Worm (Caenorhabditis elegans) whole organism, midembryonic: Measurements from ENCODE around the gene R07B1.5.

Experiments used
- T22C8.4 ChIP-seq: fragments of 200-800 bp; sonication (Bioruptor generic); IDR thresholded peaks from 2 replicates; pipeline ENCODE4 v1.3.6; 2022; ENCODE audit warnings: missing genetic modification characterization, missing compliant biosample characterization
- cog-1 ChIP-seq: sonication (generic microtip); optimal IDR thresholded peaks from 2 replicates; lab custom pipeline; 2016; ENCODE audit warnings: missing genetic modification characterization, missing compliant biosample characterization
- flt-1 ChIP-seq: fragments of 200-800 bp; sonication (Bioruptor generic); IDR thresholded peaks from 2 replicates; pipeline ENCODE4 v1.3.6; 2022; ENCODE audit warnings: missing genetic modification characterization, missing compliant biosample characterization
- klf-2 ChIP-seq: fragments of 200-800 bp; sonication (Bioruptor generic); conservative IDR thresholded peaks from 2 replicates; pipeline ENCODE4 v1.3.6; 2022; ENCODE audit warnings: missing genetic modification reagents, missing genetic modification characterization, missing compliant biosample characterization
- med-1 ChIP-seq: sonication (generic microtip); optimal IDR thresholded peaks from 2 replicates; lab custom pipeline; 2017; ENCODE audit warnings: missing genetic modification characterization, mild to moderate bottlenecking, missing compliant biosample characterization, antibody characterized with exemption, missing genetic modification reagents; ENCODE audit not compliant: insufficient read depth
- ref-1 ChIP-seq: fragments of 200-800 bp; sonication (Bioruptor generic); conservative IDR thresholded peaks from 2 replicates; pipeline ENCODE4 v1.3.6; 2022; ENCODE audit warnings: missing genetic modification reagents, missing genetic modification characterization, missing compliant biosample characterization
- tab-1 ChIP-seq: fragments of 200-800 bp; sonication (Bioruptor generic); IDR thresholded peaks from 2 replicates; pipeline ENCODE4 v1.3.6; 2022; ENCODE audit warnings: missing genetic modification characterization, missing compliant biosample characterization
- ztf-23 ChIP-seq: fragments of 200-800 bp; sonication (Bioruptor generic); IDR thresholded peaks from 2 replicates; pipeline ENCODE4 v1.3.6; 2022; ENCODE audit warnings: missing genetic modification reagents, missing genetic modification characterization, missing compliant biosample characterization
- ztf-29 ChIP-seq: fragments of 200-800 bp; sonication (Bioruptor generic); IDR thresholded peaks from 2 replicates; pipeline ENCODE4 v1.3.6; 2022; ENCODE audit warnings: missing genetic modification reagents, missing genetic modification characterization, missing compliant biosample characterization

Gene R07B1.5

ce11 chrX:9845916-9846315, 17.5 kb upstream of the R07B1.5 start:
- TF ChIP-seq flt-1 (GFP tag; lab: Robert Waterston, UW): no peak
- TF ChIP-seq klf-2: no peak
- no peak for TF ChIP-seq med-1 (GFP tag; lab: Kevin White, UChicago)
- TF ChIP-seq ztf-23 (GFP tag; lab: Robert Waterston, UW): no peak
- no peak for TF ChIP-seq cog-1
- TF ChIP-seq T22C8.4: no peak

DNA sequence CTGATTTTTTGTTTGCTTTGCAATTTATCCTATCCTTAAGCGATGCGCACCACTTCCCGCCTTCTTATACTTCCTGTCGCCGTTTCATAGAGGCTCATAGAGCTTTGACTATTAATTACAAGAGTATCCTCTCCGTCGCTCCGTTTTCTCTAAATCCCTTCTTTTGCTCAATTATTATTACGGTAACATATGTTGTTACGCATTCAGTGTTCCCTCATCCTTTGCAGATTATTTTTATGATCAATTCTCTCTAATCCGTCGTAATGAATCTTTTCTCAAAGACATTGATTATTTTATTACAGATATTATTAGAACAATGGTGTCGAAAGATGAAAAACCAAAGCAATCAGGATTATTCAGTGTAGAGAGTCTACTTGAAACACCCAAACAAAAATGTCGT, 16.4 kb upstream of the R07B1.5 start, which contains the start of gene vab-15:
vab-15 (plus strand) TSS at position 301 of the 400 bp plus-strand sequence.
- no peak for TF ChIP-seq ztf-29 (GFP tag; lab: Robert Waterston, UW)
- no peak for TF ChIP-seq klf-2
- TF ChIP-seq ztf-23 (GFP tag; lab: Robert Waterston, UW): no peak
- no peak for TF ChIP-seq ref-1 (GFP tag; lab: Robert Waterston, UW)
- no peak for TF ChIP-seq cog-1
- no peak for TF ChIP-seq T22C8.4

- no peak for TF ChIP-seq ztf-23 (GFP tag; lab: Robert Waterston, UW)
- no peak for TF ChIP-seq cog-1
- no peak for TF ChIP-seq klf-2
These were observed 15.1 kb upstream of the R07B1.5 start for ce11 chrX:9848214-9848789.

ce11 chrX:9850258-9850657, 13.1 kb upstream of the R07B1.5 start, which contains the start of gene lec-8:
lec-8 (plus strand) TSS chrX:9850571.
- TF ChIP-seq ref-1 (GFP tag; lab: Robert Waterston, UW) (no peak), med-1 (GFP tag; lab: Kevin White, UChicago) (no peak), cog-1 (no peak), ztf-29 (GFP tag; lab: Robert Waterston, UW) (no peak), tab-1 (GFP tag; lab: Robert Waterston, UW) (no peak), klf-2 (no peak), ztf-23 (GFP tag; lab: Robert Waterston, UW) (no peak), flt-1 (GFP tag; lab: Robert Waterston, UW) (no peak), T22C8.4 (no peak)

DNA sequence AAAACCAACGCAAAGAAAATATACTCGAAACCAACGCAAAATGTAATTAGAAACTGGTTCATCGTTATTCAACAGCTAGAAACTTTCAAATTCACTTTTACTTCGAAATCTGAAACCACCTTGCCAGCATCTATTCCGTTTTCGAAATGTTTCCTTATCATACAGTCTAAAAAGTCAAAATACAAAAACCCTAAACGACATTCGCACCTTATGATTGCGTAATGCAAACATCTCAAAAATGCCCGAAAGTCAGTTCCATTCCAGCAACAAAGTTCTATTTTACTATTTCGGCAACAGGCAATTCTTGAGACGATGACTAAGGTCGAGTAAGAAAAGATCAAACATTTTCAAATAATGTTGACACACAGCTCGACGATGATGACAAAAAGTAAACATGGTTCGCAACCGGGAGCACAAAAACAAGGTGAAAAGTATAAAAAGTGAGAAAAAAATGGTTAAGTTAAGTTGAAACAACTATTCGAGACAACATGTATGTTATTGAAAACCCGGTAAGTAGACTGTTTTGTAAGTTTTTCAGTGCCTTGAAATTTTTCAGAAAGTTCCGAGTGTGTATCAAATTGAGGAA, 11.5 kb upstream of the R07B1.5 start, which contains the start of gene lec-7:
lec-7 (plus strand) TSS at position 297 of the 586 bp plus-strand sequence.
- TF ChIP-seq tab-1 (GFP tag; lab: Robert Waterston, UW) (no peak), flt-1 (GFP tag; lab: Robert Waterston, UW) (no peak), ztf-29 (GFP tag; lab: Robert Waterston, UW) (no peak), ref-1 (GFP tag; lab: Robert Waterston, UW) (no peak), ztf-23 (GFP tag; lab: Robert Waterston, UW) (no peak), T22C8.4 (no peak), med-1 (GFP tag; lab: Kevin White, UChicago) (no peak), klf-2 (no peak), cog-1 (no peak)

DNA sequence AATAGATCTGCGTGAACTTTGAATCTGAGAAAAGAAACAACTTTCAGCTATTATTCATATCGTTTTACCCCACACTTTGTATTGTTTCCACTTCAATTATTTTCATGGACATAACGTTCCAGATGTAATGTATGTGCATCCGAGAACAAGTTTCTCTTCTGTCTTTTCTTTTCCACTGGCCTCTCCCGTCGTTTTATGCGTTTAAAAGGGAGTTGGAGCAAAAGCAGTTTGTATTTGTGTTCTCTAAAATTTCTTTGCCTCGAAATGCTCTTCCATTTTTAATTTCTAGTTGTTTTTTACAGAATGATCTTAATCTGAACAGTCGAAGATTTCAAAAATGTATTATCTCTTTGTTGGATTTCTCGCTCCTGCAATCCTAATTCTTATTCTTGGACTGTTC, 6.8 kb upstream of the R07B1.5 start, which contains the start of gene R07B1.11:
R07B1.11 (plus strand) TSS at position 301 of the 400 bp plus-strand sequence.
- no peak for TF ChIP-seq ztf-23 (GFP tag; lab: Robert Waterston, UW)
- no peak for TF ChIP-seq T22C8.4
- TF ChIP-seq ref-1 (GFP tag; lab: Robert Waterston, UW): no peak
- TF ChIP-seq ztf-29 (GFP tag; lab: Robert Waterston, UW): no peak
- TF ChIP-seq tab-1 (GFP tag; lab: Robert Waterston, UW): no peak
- TF ChIP-seq klf-2: no peak
- no peak for TF ChIP-seq cog-1
- TF ChIP-seq med-1 (GFP tag; lab: Kevin White, UChicago): no peak
- TF ChIP-seq flt-1 (GFP tag; lab: Robert Waterston, UW): no peak

ce11 chrX:9858069-9858468, 5.3 kb upstream of the R07B1.5 start, which contains the start of gene scav-5:
scav-5 (plus strand) TSS chrX:9858365.
- TF ChIP-seq flt-1 (GFP tag; lab: Robert Waterston, UW) (no peak), ztf-23 (GFP tag; lab: Robert Waterston, UW) (no peak), T22C8.4 (no peak), med-1 (GFP tag; lab: Kevin White, UChicago) (no peak), ztf-29 (GFP tag; lab: Robert Waterston, UW) (no peak), cog-1 (no peak), klf-2 (no peak), tab-1 (GFP tag; lab: Robert Waterston, UW) (no peak), ref-1 (GFP tag; lab: Robert Waterston, UW) (no peak)

DNA sequence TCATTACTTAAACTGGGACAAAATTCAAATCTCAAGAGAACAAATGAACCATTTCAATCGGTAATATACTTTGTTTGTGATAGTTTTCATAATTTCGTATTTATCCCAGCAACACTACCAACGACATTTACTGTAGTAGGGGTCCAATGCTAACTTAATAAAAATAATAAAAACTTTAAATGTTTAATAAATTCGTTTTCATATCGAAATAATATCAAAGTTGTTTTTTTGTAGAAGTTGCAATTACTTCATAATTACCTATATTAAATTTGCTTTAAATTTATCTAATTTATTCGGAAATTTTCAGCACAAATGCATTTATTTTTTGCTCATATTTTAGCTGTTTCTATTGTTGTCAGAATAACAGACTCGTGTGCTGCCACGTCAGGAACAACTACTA, 3.0 kb downstream of the R07B1.5 start, which contains the start of gene R07B1.6:
R07B1.6 (plus strand) TSS at position 301 of the 400 bp plus-strand sequence.
- TF ChIP-seq tab-1 (GFP tag; lab: Robert Waterston, UW): no peak

DNA sequence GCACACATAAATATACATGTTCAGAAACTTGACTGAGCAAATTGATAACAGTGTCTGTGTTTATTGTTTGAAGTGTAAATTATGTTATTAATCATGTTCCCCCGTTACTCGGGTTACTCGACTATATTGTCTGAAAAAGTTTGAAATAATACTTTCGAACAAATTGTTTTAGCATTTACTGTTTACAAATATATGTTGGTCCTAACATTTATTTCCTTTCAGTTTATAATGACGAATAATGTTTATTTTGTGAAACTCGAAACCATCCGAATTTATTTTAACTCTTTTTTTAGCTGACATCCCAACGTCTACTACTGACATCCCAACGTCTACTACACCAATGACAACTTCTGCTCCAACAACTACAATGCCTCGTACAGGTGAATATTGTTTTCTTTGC, 5.4 kb downstream of the R07B1.5 start, which contains the start of gene R07B1.7:
R07B1.7 (plus strand) TSS at position 301 of the 400 bp plus-strand sequence.
- TF ChIP-seq klf-2 (no peak), flt-1 (GFP tag; lab: Robert Waterston, UW) (no peak)

ce11 chrX:9869522-9869921, 6.1 kb downstream of the R07B1.5 start, which contains the start of gene R07B1.13:
R07B1.13 (plus strand) TSS chrX:9869822.
- TF ChIP-seq ztf-23 (GFP tag; lab: Robert Waterston, UW) (no peak), med-1 (GFP tag; lab: Kevin White, UChicago) (no peak), cog-1 (no peak), tab-1 (GFP tag; lab: Robert Waterston, UW) (no peak), ztf-29 (GFP tag; lab: Robert Waterston, UW) (no peak)
